Fruit fly (Drosophila melanogaster) whole organism: Measurements from ENCODE around the gene aay.

Source experiments
- CG8478 ChIP-seq: fragments of >200 bp; optimal IDR thresholded peaks from 2 replicates; lab custom pipeline; 2018; ENCODE audit warnings: inconsistent platforms
- pan ChIP-seq: fragments of >200 bp; optimal IDR thresholded peaks from 2 replicates; lab custom pipeline; 2017
- psq ChIP-seq: fragments of >200 bp; optimal IDR thresholded peaks from 2 replicates; lab custom pipeline; 2017

- TF ChIP-seq psq = no peak
- TF ChIP-seq CG8478 (lab: Kevin White, UChicago) = peak; percentile 48
- TF ChIP-seq pan = no peak
Observed at dm6 chr3L:9401354-9402156, 21.5 kb upstream of the aay start.
